Fruit fly (Drosophila melanogaster): ENCODE results near the gene Ir76b.

Ir76b gene

dm6 chr3L:20097312-20097711, 14.0 kb downstream of the Ir76b start:
- TF ChIP-seq CG6163 (GFP tag; IDR thresholded peaks at IDR 0.05): no peak
- no peak for TF ChIP-seq CG6276 (GFP tag; optimal IDR thresholded peaks at IDR 0.05)
- no peak for TF ChIP-seq topi (GFP tag; optimal IDR thresholded peaks at IDR 0.05)
- TF ChIP-seq CG34406 (GFP tag; optimal IDR thresholded peaks at IDR 0.05): no peak
- no peak for TF ChIP-seq CG7368 (GFP tag; optimal IDR thresholded peaks at IDR 0.05)
- no peak for TF ChIP-seq net (GFP tag; optimal IDR thresholded peaks at IDR 0.05)
- TF ChIP-seq Eip78C (GFP tag): no peak
- TF ChIP-seq CG31627 (GFP tag; optimal IDR thresholded peaks at IDR 0.05): peak; percentile 8
- no peak for TF ChIP-seq dac (GFP tag; optimal IDR thresholded peaks at IDR 0.05)
- TF ChIP-seq Hr38 (GFP tag; optimal IDR thresholded peaks at IDR 0.05): no peak
- TF ChIP-seq Hr39 (GFP tag; optimal IDR thresholded peaks at IDR 0.05): peak; percentile 2
- no peak for TF ChIP-seq CG11294 (GFP tag; IDR thresholded peaks at IDR 0.05)
- TF ChIP-seq Ets96B (tag; optimal IDR thresholded peaks at IDR 0.05): no peak

- no peak for TF ChIP-seq fd59A (GFP tag; optimal IDR thresholded peaks at IDR 0.05)
These were observed 22.5 kb downstream of the Ir76b start, which contains the start of gene sNPF-R for dm6 chr3L:20088755-20089334. Gene sNPF-R, minus strand, starts transcription at chr3L:20089007.

- no peak for TF ChIP-seq esn (GFP tag; optimal IDR thresholded peaks at IDR 0.05)
- TF ChIP-seq CG11762 (GFP tag; optimal IDR thresholded peaks at IDR 0.05; ENCODE audit: insufficient read depth): no peak
These were observed 26.3 kb downstream of the Ir76b start for dm6 chr3L:20085035-20085434.

dm6 chr3L:20062546-20062945, 48.8 kb downstream of the Ir76b start:
- no peak for TF ChIP-seq Eip78C (GFP tag)
- no peak for TF ChIP-seq fd59A (GFP tag; optimal IDR thresholded peaks at IDR 0.05)
- TF ChIP-seq CG3919 (GFP tag; optimal IDR thresholded peaks at IDR 0.05): no peak
- no peak for TF ChIP-seq dac (GFP tag; optimal IDR thresholded peaks at IDR 0.05)
- TF ChIP-seq salr (GFP tag; optimal IDR thresholded peaks at IDR 0.05): no peak
- no peak for TF ChIP-seq CG10631 (GFP tag; optimal IDR thresholded peaks at IDR 0.05)
- TF ChIP-seq Ets21C (GFP tag; optimal IDR thresholded peaks at IDR 0.05): no peak
- TF ChIP-seq CG4318 (GFP tag; optimal IDR thresholded peaks at IDR 0.05): no peak
- TF ChIP-seq esn (GFP tag; optimal IDR thresholded peaks at IDR 0.05): no peak
- no peak for TF ChIP-seq svp (GFP tag)
- TF ChIP-seq Smox (GFP tag; optimal IDR thresholded peaks at IDR 0.05): no peak
- TF ChIP-seq Gug (GFP tag; IDR thresholded peaks at IDR 0.05): no peak
- no peak for TF ChIP-seq Sox14 (GFP tag; optimal IDR thresholded peaks at IDR 0.05)
- TF ChIP-seq CG9139 (GFP tag; optimal IDR thresholded peaks at IDR 0.05): no peak
